Fruit fly (Drosophila melanogaster): ENCODE results near the gene CG9997.
"Not testable (repeated sequence)": the region's sequence is repeated elsewhere in the genome, so short reads cannot be mapped to it uniquely, and the experiment has no call there.

Gene CG9997

dm6 chr3R:28756879-28757278 is at the start of gene CG9997:
Gene CG9997, minus strand, starts transcription at chr3R:28756979.
- no peak for TF ChIP-seq psq (optimal IDR thresholded peaks at IDR 0.05)
- TF ChIP-seq Sin3A (optimal IDR thresholded peaks at IDR 0.05): no peak
- TF ChIP-seq h (optimal IDR thresholded peaks at IDR 0.05): no peak
- TF ChIP-seq insv (optimal IDR thresholded peaks at IDR 0.05): no peak
- no peak for TF ChIP-seq ttk (optimal IDR thresholded peaks at IDR 0.05)
- TF ChIP-seq Myc (optimal IDR thresholded peaks at IDR 0.05): no peak

- TF ChIP-seq insv (optimal IDR thresholded peaks at IDR 0.05): no peak
- no peak for TF ChIP-seq Sin3A (optimal IDR thresholded peaks at IDR 0.05)
- TF ChIP-seq h (optimal IDR thresholded peaks at IDR 0.05): no peak
- no peak for TF ChIP-seq psq (optimal IDR thresholded peaks at IDR 0.05)
- TF ChIP-seq ttk (optimal IDR thresholded peaks at IDR 0.05): no peak
- no peak for TF ChIP-seq Myc (optimal IDR thresholded peaks at IDR 0.05)
These were observed 49.6 kb upstream of the CG9997 start, which contains the start of gene CheB98a for dm6 chr3R:28806402-28806801. Gene CheB98a, plus strand, starts transcription at chr3R:28806702.

- TF ChIP-seq ttk (optimal IDR thresholded peaks at IDR 0.05) (no peak), h (optimal IDR thresholded peaks at IDR 0.05) (no peak), Myc (optimal IDR thresholded peaks at IDR 0.05) (no peak), psq (optimal IDR thresholded peaks at IDR 0.05) (no peak), Sin3A (optimal IDR thresholded peaks at IDR 0.05) (no peak), insv (optimal IDR thresholded peaks at IDR 0.05) (no peak)
These were observed 48.4 kb upstream of the CG9997 start for dm6 chr3R:28805164-28805563.

dm6 chr3R:28790222-28790621 is 33.4 kb upstream of the CG9997 start, which contains the start of gene intr:
Gene intr, plus strand, starts transcription at chr3R:28790522.
- TF ChIP-seq h (optimal IDR thresholded peaks at IDR 0.05) (no peak), insv (optimal IDR thresholded peaks at IDR 0.05) (no peak), Sin3A (optimal IDR thresholded peaks at IDR 0.05) (no peak)

- no peak for TF ChIP-seq Myc (optimal IDR thresholded peaks at IDR 0.05)
- TF ChIP-seq psq (optimal IDR thresholded peaks at IDR 0.05): no peak
- no peak for TF ChIP-seq Sin3A (optimal IDR thresholded peaks at IDR 0.05)
- TF ChIP-seq ttk (optimal IDR thresholded peaks at IDR 0.05): no peak
- no peak for TF ChIP-seq h (optimal IDR thresholded peaks at IDR 0.05)
- no peak for TF ChIP-seq insv (optimal IDR thresholded peaks at IDR 0.05)
These were observed 32.5 kb upstream of the CG9997 start, which contains the start of gene CG34295 for dm6 chr3R:28789317-28789716. Gene CG34295, plus strand, starts transcription at chr3R:28789617.

- no peak for TF ChIP-seq ttk (optimal IDR thresholded peaks at IDR 0.05)
- TF ChIP-seq insv (optimal IDR thresholded peaks at IDR 0.05): no peak
- no peak for TF ChIP-seq Myc (optimal IDR thresholded peaks at IDR 0.05)
- no peak for TF ChIP-seq psq (optimal IDR thresholded peaks at IDR 0.05)
- no peak for TF ChIP-seq Sin3A (optimal IDR thresholded peaks at IDR 0.05)
- no peak for TF ChIP-seq h (optimal IDR thresholded peaks at IDR 0.05)
These were observed 18.9 kb upstream of the CG9997 start for dm6 chr3R:28775703-28776102.

- not testable (repeated sequence) for TF ChIP-seq ttk, h, psq (optimal IDR thresholded peaks at IDR 0.05)
These were observed 1.4 kb upstream of the CG9997 start, which contains the start of gene aqrs for dm6 chr3R:28758134-28758533. Gene aqrs, minus strand, starts transcription at chr3R:28758234.

dm6 chr3R:28751611-28752129 is 5.1 kb downstream of the CG9997 start, which contains the start of gene CG10000:
Gene CG10000, minus strand, starts transcription at chr3R:28751661.
- TF ChIP-seq Myc (optimal IDR thresholded peaks at IDR 0.05) (no peak), psq (optimal IDR thresholded peaks at IDR 0.05) (no peak), insv (optimal IDR thresholded peaks at IDR 0.05) (no peak)

- no peak for TF ChIP-seq psq (optimal IDR thresholded peaks at IDR 0.05)
- TF ChIP-seq h (optimal IDR thresholded peaks at IDR 0.05): no peak
- no peak for TF ChIP-seq Myc (optimal IDR thresholded peaks at IDR 0.05)
- TF ChIP-seq Sin3A (optimal IDR thresholded peaks at IDR 0.05): no peak
- TF ChIP-seq ttk (optimal IDR thresholded peaks at IDR 0.05): no peak
- no peak for TF ChIP-seq insv (optimal IDR thresholded peaks at IDR 0.05)
These were observed 12.1 kb downstream of the CG9997 start, which contains the start of gene AstA-R2 for dm6 chr3R:28744682-28745081. Gene AstA-R2, minus strand, starts transcription at chr3R:28744782.
